Worm (Caenorhabditis elegans) whole organism, L1 larva: Measurements from ENCODE around the gene R04A9.1.

ENCODE experiments used
- Y116A8C.19 ChIP-seq: sonication (generic microtip); optimal IDR thresholded peaks from 2 replicates; lab custom pipeline; 2016; ENCODE audit warnings: missing compliant biosample characterization, missing genetic modification characterization, borderline replicate concordance
- ceh-63 ChIP-seq: fragments of 200-800 bp; sonication (Bioruptor generic); optimal IDR thresholded peaks from 2 replicates; lab custom pipeline; 2018; ENCODE audit warnings: mild to moderate bottlenecking, missing genetic modification characterization, missing compliant biosample characterization
- ceh-8 ChIP-seq: fragments of 200-800 bp; sonication (Bioruptor generic); optimal IDR thresholded peaks from 2 replicates; lab custom pipeline; 2018; ENCODE audit warnings: mild to moderate bottlenecking, missing genetic modification characterization, moderate library complexity, missing compliant biosample characterization
- ceh-82 ChIP-seq, 3 experiments: fragments of 150-350 bp in 1 of 3; sonication (generic microtip) in 2 of 3; optimal IDR thresholded peaks; 2 replicates each; lab custom pipeline; 2014 to 2017; ENCODE audit warnings: missing biosample characterization in 3 of 3, missing genetic modification characterization in 3 of 3
- ceh-90 ChIP-seq: sonication (generic microtip); optimal IDR thresholded peaks from 2 replicates; lab custom pipeline; 2016; ENCODE audit warnings: missing genetic modification characterization, missing compliant biosample characterization
- dpl-1 ChIP-seq, 3 experiments: fragments of 150-350 bp in 2 of 3; sonication (generic microtip) in 1 of 3; optimal IDR thresholded peaks; 2 replicates each; lab custom pipeline; 2014 to 2017; ENCODE audit warnings: missing biosample characterization in 3 of 3, missing genetic modification characterization in 3 of 3, missing genetic modification reagents in 3 of 3
- dsc-1 ChIP-seq: sonication (generic microtip); optimal IDR thresholded peaks from 2 replicates; lab custom pipeline; 2016; ENCODE audit warnings: mild to moderate bottlenecking, missing genetic modification characterization, missing compliant biosample characterization
- efl-1 ChIP-seq, 4 experiments: fragments of 150-350 bp; optimal IDR thresholded peaks in 3 of 4; peaks in 1 of 4; 1 replicate in 1 of 4; 2 replicates in 3 of 4; lab custom pipeline; 2014; ENCODE audit warnings: missing biosample characterization in 2 of 4, missing genetic modification characterization in 2 of 4, missing genetic modification reagents in 2 of 4
- egl-27 ChIP-seq, 2 experiments: fragments of 150-350 bp in 1 of 2; sonication (generic microtip); optimal IDR thresholded peaks; 3 replicates each; lab custom pipeline; 2017 to 2018; ENCODE audit warnings: missing biosample characterization in 2 of 2, missing genetic modification characterization in 2 of 2, missing genetic modification reagents in 2 of 2
- elt-2 ChIP-seq: sonication (generic microtip); optimal IDR thresholded peaks from 2 replicates; lab custom pipeline; 2016; ENCODE audit warnings: missing genetic modification characterization, mild to moderate bottlenecking, inconsistent platforms, missing compliant biosample characterization, missing genetic modification reagents
- fkh-4 ChIP-seq: sonication (generic microtip); optimal IDR thresholded peaks from 2 replicates; lab custom pipeline; 2016; ENCODE audit warnings: missing compliant biosample characterization, missing genetic modification characterization, borderline replicate concordance
- fkh-8 ChIP-seq: sonication (generic microtip); optimal IDR thresholded peaks from 2 replicates; lab custom pipeline; 2016; ENCODE audit warnings: mild to moderate bottlenecking, missing genetic modification characterization, missing compliant biosample characterization
- hpl-2 ChIP-seq: fragments of 150-350 bp; optimal IDR thresholded peaks from 2 replicates; lab custom pipeline; 2014; ENCODE audit warnings: missing biosample characterization, missing genetic modification reagents, missing genetic modification characterization
- lin-35 ChIP-seq, 2 experiments: fragments of 150-350 bp; optimal IDR thresholded peaks; 2 replicates each; lab custom pipeline; 2014; ENCODE audit warnings: missing biosample characterization in 2 of 2, missing genetic modification characterization in 2 of 2, missing genetic modification reagents in 2 of 2
- lir-3 ChIP-seq: sonication (generic microtip); optimal IDR thresholded peaks from 2 replicates; lab custom pipeline; 2016; ENCODE audit warnings: mild to moderate bottlenecking, missing genetic modification characterization, moderate library complexity, missing compliant biosample characterization; ENCODE audit not compliant: poor library complexity
- mab-9 ChIP-seq: fragments of 200-800 bp; sonication (Bioruptor generic); IDR thresholded peaks from 2 replicates; pipeline ENCODE4 v1.3.6; 2022; ENCODE audit warnings: missing genetic modification reagents, missing genetic modification characterization, missing compliant biosample characterization
- nhr-11 ChIP-seq: fragments of 150-350 bp; optimal IDR thresholded peaks from 2 replicates; lab custom pipeline; 2014; ENCODE audit warnings: missing biosample characterization, missing genetic modification characterization
- nhr-47 ChIP-seq: sonication (generic microtip); optimal IDR thresholded peaks from 2 replicates; lab custom pipeline; 2016; ENCODE audit warnings: mild to moderate bottlenecking, missing genetic modification characterization, moderate library complexity, missing compliant biosample characterization
- nhr-77 ChIP-seq: fragments of 150-350 bp; optimal IDR thresholded peaks from 2 replicates; lab custom pipeline; 2014; ENCODE audit warnings: missing biosample characterization, missing genetic modification characterization
- nhr-85 ChIP-seq: sonication (generic microtip); peaks from one replicate; lab custom pipeline; 2016; ENCODE audit warnings: missing genetic modification characterization, inconsistent platforms, missing compliant biosample characterization
- pax-3 ChIP-seq: fragments of 200-800 bp; sonication (Bioruptor generic); optimal IDR thresholded peaks from 2 replicates; lab custom pipeline; 2018; ENCODE audit warnings: mild to moderate bottlenecking, missing genetic modification characterization, moderate library complexity, missing compliant biosample characterization
- snpc-4 ChIP-seq: fragments of 150-350 bp; optimal IDR thresholded peaks from 2 replicates; lab custom pipeline; 2014; ENCODE audit warnings: missing biosample characterization, missing genetic modification characterization
- snu-23 ChIP-seq: sonication (generic microtip); optimal IDR thresholded peaks from 2 replicates; lab custom pipeline; 2016; ENCODE audit warnings: missing genetic modification characterization, missing compliant biosample characterization
- sup-37 ChIP-seq: fragments of 200-800 bp; sonication (Bioruptor generic); optimal IDR thresholded peaks from 2 replicates; lab custom pipeline; 2018; ENCODE audit warnings: mild to moderate bottlenecking, missing genetic modification characterization, missing compliant biosample characterization
- unc-130 ChIP-seq: fragments of 150-350 bp; optimal IDR thresholded peaks from 2 replicates; lab custom pipeline; 2017; ENCODE audit warnings: missing biosample characterization, missing genetic modification characterization, inconsistent platforms
- unc-62 ChIP-seq: fragments of 150-350 bp; optimal IDR thresholded peaks from 2 replicates; lab custom pipeline; 2014; ENCODE audit warnings: missing biosample characterization, missing genetic modification reagents, missing genetic modification characterization
- unc-98 ChIP-seq: fragments of 200-800 bp; sonication (Bioruptor generic); IDR thresholded peaks from 2 replicates; pipeline ENCODE4 v1.3.6; 2022; ENCODE audit warnings: missing genetic modification characterization, missing compliant biosample characterization
- vab-15 ChIP-seq: sonication (generic microtip); optimal IDR thresholded peaks from 2 replicates; lab custom pipeline; 2017; ENCODE audit warnings: missing genotype, mild to moderate bottlenecking, missing genetic modification characterization, missing compliant biosample characterization
- xbp-1 ChIP-seq: sonication (generic microtip); optimal IDR thresholded peaks from 2 replicates; lab custom pipeline; 2016; ENCODE audit warnings: missing genetic modification characterization, missing compliant biosample characterization
- ztf-4 ChIP-seq: fragments of 150-350 bp; optimal IDR thresholded peaks from 2 replicates; lab custom pipeline; 2014; ENCODE audit warnings: missing biosample characterization, missing genetic modification characterization

Gene R04A9.1

ce11 chrX:421407-421784 is 16.7 kb downstream of the R04A9.1 start, which contains the start of gene col-19:
TSS of gene col-19 (plus strand) at chrX:421707.
- TF ChIP-seq vab-15 (tag; lab: Kevin White, UChicago) (no peak), ceh-82 (tag; optimal IDR thresholded peaks at IDR 0.05; lab: Kevin White, UChicago) (no peak), fkh-8 (no peak), unc-130 (tag; lab: Kevin White, UChicago) (no peak), dsc-1 (tag; lab: Kevin White, UChicago) (no peak), hpl-2 (GFP tag; lab: Kevin White, UChicago) (no peak), fkh-4 (tag; lab: Kevin White, UChicago) (no peak)

- TF ChIP-seq xbp-1 (tag; lab: Kevin White, UChicago) (no peak), unc-62 (GFP tag; lab: Kevin White, UChicago) (no peak), pax-3 (tag; lab: Kevin White, UChicago) (no peak), unc-98 (GFP tag; lab: Robert Waterston, UW) (no peak), nhr-85 (tag; lab: Kevin White, UChicago) (no peak), nhr-11 (no peak), ceh-8 (no peak), snu-23 (no peak), dpl-1 (GFP tag; optimal IDR thresholded peaks at IDR 0.05; lab: Kevin White, UChicago) (no peak), Y116A8C.19 (no peak), nhr-77 (tag; lab: Kevin White, UChicago) (no peak), ceh-63 (GFP tag; lab: Kevin White, UChicago) (no peak), lir-3 (tag; lab: Kevin White, UChicago) (no peak), snpc-4 (tag; lab: Kevin White, UChicago) (no peak), lin-35 (GFP tag; optimal IDR thresholded peaks at IDR 0.05; lab: Kevin White, UChicago) (no peak), egl-27 (tag; optimal IDR thresholded peaks at IDR 0.05; lab: Kevin White, UChicago) (no peak), efl-1 (optimal IDR thresholded peaks at IDR 0.05; lab: Kevin White, UChicago) (no peak), efl-1 (GFP tag; optimal IDR thresholded peaks at IDR 0.05 in 1 of 2; lab: Kevin White, UChicago) (no peak), nhr-47 (tag; lab: Kevin White, UChicago) (no peak)
Measured at ce11 chrX:421785-422657, 17.3 kb downstream of the R04A9.1 start.

- TF ChIP-seq ceh-63 (GFP tag; lab: Kevin White, UChicago), result no peak
- no peak for TF ChIP-seq sup-37 (GFP tag; lab: Kevin White, UChicago)
- TF ChIP-seq elt-2 (tag; lab: Kevin White, UChicago), result peak; percentile 57
- TF ChIP-seq, all 84 proteins: peak for 1
Measured at ce11 chrX:423757-424156, 19.1 kb downstream of the R04A9.1 start.

ce11 chrX:425535-425934 is 20.8 kb downstream of the R04A9.1 start, which contains the start of gene ZK1193.2:
TSS of gene ZK1193.2 (minus strand) at chrX:425635.
- TF ChIP-seq ztf-4 (tag; lab: Kevin White, UChicago) (no peak), mab-9 (GFP tag; lab: Robert Waterston, UW) (no peak), efl-1 (optimal IDR thresholded peaks at IDR 0.05; lab: Kevin White, UChicago) (no peak), efl-1 (GFP tag; optimal IDR thresholded peaks at IDR 0.05 in 1 of 2; lab: Kevin White, UChicago) (no peak)

- no peak for TF ChIP-seq ceh-90 (tag; lab: Kevin White, UChicago)
- 0 out of 2 replicates have a peak, but pooled peaks have one; percentile 10 for TF ChIP-seq mab-9 (GFP tag; lab: Robert Waterston, UW)
- TF ChIP-seq, all 84 proteins: peak for 1
Measured at ce11 chrX:431596-431995, 26.9 kb downstream of the R04A9.1 start.
